Fruit fly (Drosophila melanogaster) whole organism, embryonic: Measurements from ENCODE around the gene sra.

Source experiments
- ATbp ChIP-seq: fragments of 200-800 bp; sonication (Bioruptor generic); optimal IDR thresholded peaks from 2 replicates; lab custom pipeline; 2017; ENCODE audit warnings: missing biosample characterization, mild to moderate bottlenecking, missing genetic modification characterization, missing genetic modification reagents
- Ada2b ChIP-seq: fragments of 200-800 bp; sonication (Bioruptor generic); IDR thresholded peaks from 2 replicates; pipeline ENCODE4 v1.3.6; 2022; ENCODE audit warnings: missing biosample characterization, missing genetic modification characterization
- CG10147 ChIP-seq: fragments of 200-800 bp; sonication (Bioruptor generic); optimal IDR thresholded peaks from 2 replicates; lab custom pipeline; 2019; ENCODE audit warnings: missing biosample characterization, mild to moderate bottlenecking, missing genetic modification characterization, moderate library complexity
- CG10366 ChIP-seq: fragments of 200-800 bp; sonication (Bioruptor generic); IDR thresholded peaks from 2 replicates; pipeline ENCODE4 v1.3.6; 2022; ENCODE audit warnings: missing biosample characterization, missing genetic modification characterization
- CG10654 ChIP-seq: fragments of 200-800 bp; sonication (Bioruptor generic); optimal IDR thresholded peaks from 2 replicates; lab custom pipeline; 2016; ENCODE audit warnings: missing biosample characterization, missing genetic modification characterization
- CG12391 ChIP-seq: fragments of 200-800 bp; sonication (Bioruptor generic); optimal IDR thresholded peaks from 3 replicates; lab custom pipeline; 2018; ENCODE audit warnings: missing biosample characterization, mild to moderate bottlenecking, missing genetic modification characterization, moderate library complexity
- CG13894 ChIP-seq: fragments of 200-800 bp; sonication (Bioruptor generic); optimal IDR thresholded peaks from 3 replicates; lab custom pipeline; 2018; ENCODE audit warnings: missing biosample characterization, mild to moderate bottlenecking, missing genetic modification characterization, moderate library complexity
- CG14050 ChIP-seq: fragments of 200-800 bp; sonication (Bioruptor generic); IDR thresholded peaks from 3 replicates; pipeline ENCODE4 v1.3.6; 2022; ENCODE audit warnings: missing biosample characterization, missing genetic modification characterization
- CG14441 ChIP-seq: fragments of 200-800 bp; sonication (Bioruptor generic); IDR thresholded peaks from 2 replicates; pipeline ENCODE4 v1.3.6; 2022; ENCODE audit warnings: missing biosample characterization, missing genetic modification characterization
- CG14965 ChIP-seq: fragments of 200-800 bp; sonication (Bioruptor generic); optimal IDR thresholded peaks from 2 replicates; lab custom pipeline; 2016; ENCODE audit warnings: missing biosample characterization, missing genetic modification characterization, borderline replicate concordance
- CG1529 ChIP-seq: fragments of 200-800 bp; sonication (Bioruptor generic); optimal IDR thresholded peaks from 3 replicates; lab custom pipeline; 2018; ENCODE audit warnings: missing biosample characterization, missing genetic modification characterization
- CG1832 ChIP-seq: fragments of 200-800 bp; sonication (Bioruptor generic); optimal IDR thresholded peaks from 2 replicates; lab custom pipeline; 2017; ENCODE audit warnings: missing biosample characterization, mild to moderate bottlenecking, missing genetic modification characterization, inconsistent platforms
- CG2116 ChIP-seq: fragments of 200-800 bp; sonication (Bioruptor generic); optimal IDR thresholded peaks from 3 replicates; lab custom pipeline; 2018; ENCODE audit warnings: missing biosample characterization, mild to moderate bottlenecking, missing genetic modification characterization
- CG30431 ChIP-seq: fragments of 200-800 bp; sonication (Bioruptor generic); optimal IDR thresholded peaks from 2 replicates; lab custom pipeline; 2017; ENCODE audit warnings: missing biosample characterization, missing genetic modification characterization
- CG31224 ChIP-seq: fragments of 200-800 bp; sonication (Bioruptor generic); IDR thresholded peaks from 2 replicates; pipeline ENCODE4 v1.3.6; 2022; ENCODE audit warnings: missing biosample characterization, missing genetic modification characterization
- CG34422 ChIP-seq: fragments of 200-800 bp; sonication (Bioruptor generic); IDR thresholded peaks from 3 replicates; pipeline ENCODE4 v1.3.6; 2022; ENCODE audit warnings: missing biosample characterization, missing genetic modification characterization
- CG6791 ChIP-seq: fragments of 200-800 bp; sonication (Bioruptor generic); IDR thresholded peaks from 3 replicates; pipeline ENCODE4 v1.3.6; 2022; ENCODE audit warnings: missing biosample characterization, missing genetic modification characterization; ENCODE audit not compliant: partially characterized antibody
- CG7271 ChIP-seq: fragments of 200-800 bp; sonication (Bioruptor generic); optimal IDR thresholded peaks from 2 replicates; lab custom pipeline; 2018; ENCODE audit warnings: missing biosample characterization, mild to moderate bottlenecking, missing genetic modification characterization, moderate library complexity
- CG7372 ChIP-seq: fragments of 200-800 bp; sonication (Bioruptor generic); IDR thresholded peaks from 2 replicates; pipeline ENCODE4 v1.3.6; 2022; ENCODE audit warnings: missing biosample characterization, missing genetic modification characterization
- CG7963 ChIP-seq: fragments of 200-800 bp; sonication (Bioruptor generic); IDR thresholded peaks from 3 replicates; pipeline ENCODE4 v1.3.6; 2022; ENCODE audit warnings: missing biosample characterization, missing genetic modification characterization; ENCODE audit not compliant: partially characterized antibody
- CG8089 ChIP-seq: fragments of 200-800 bp; sonication (Bioruptor generic); optimal IDR thresholded peaks from 3 replicates; lab custom pipeline; 2016; ENCODE audit warnings: missing biosample characterization, missing genetic modification characterization
- CG8924 ChIP-seq: fragments of 200-800 bp; optimal IDR thresholded peaks from 3 replicates; lab custom pipeline; 2019; ENCODE audit warnings: missing biosample characterization, mild to moderate bottlenecking, missing genetic modification characterization, moderate library complexity
- CrebB ChIP-seq: fragments of 200-800 bp; sonication (Bioruptor generic); optimal IDR thresholded peaks from 3 replicates; lab custom pipeline; 2018; ENCODE audit warnings: missing biosample characterization, mild to moderate bottlenecking, missing genetic modification characterization
- Dek ChIP-seq: fragments of 200-800 bp; sonication (Bioruptor generic); optimal IDR thresholded peaks from 3 replicates; lab custom pipeline; 2019; ENCODE audit warnings: missing biosample characterization, mild to moderate bottlenecking, missing genetic modification characterization, moderate library complexity
- Gug ChIP-seq: fragments of 200-800 bp; sonication (Bioruptor generic); IDR thresholded peaks from 4 replicates; pipeline ENCODE4 v1.3.6; 2022; ENCODE audit warnings: missing biosample characterization, missing genetic modification characterization
- HLH3B ChIP-seq: fragments of 200-800 bp; sonication (Bioruptor generic); IDR thresholded peaks from 2 replicates; pipeline ENCODE4 v1.3.6; 2022; ENCODE audit warnings: missing biosample characterization, missing genetic modification characterization
- Hr39 ChIP-seq: fragments of >200 bp; optimal IDR thresholded peaks from 2 replicates; lab custom pipeline; 2017
- Mes4 ChIP-seq: fragments of 200-800 bp; sonication (Bioruptor generic); optimal IDR thresholded peaks from 2 replicates; lab custom pipeline; 2016; ENCODE audit warnings: missing biosample characterization, missing genetic modification characterization
- Nf-YC ChIP-seq: fragments of 200-800 bp; optimal IDR thresholded peaks from 3 replicates; lab custom pipeline; 2019; ENCODE audit warnings: missing biosample characterization, mild to moderate bottlenecking, missing genetic modification characterization, moderate library complexity
- Oli ChIP-seq: fragments of 200-800 bp; sonication (Bioruptor generic); optimal IDR thresholded peaks from 2 replicates; lab custom pipeline; 2018; ENCODE audit warnings: missing biosample characterization, mild to moderate bottlenecking, missing genetic modification characterization, moderate library complexity
- Side ChIP-seq: fragments of 200-800 bp; sonication (Bioruptor generic); optimal IDR thresholded peaks from 2 replicates; lab custom pipeline; 2016; ENCODE audit warnings: missing biosample characterization, missing genetic modification characterization
- Tbp ChIP-seq: fragments of >200 bp; optimal IDR thresholded peaks from 2 replicates; lab custom pipeline; 2018; ENCODE audit warnings: missing biosample characterization, missing genetic modification characterization
- ab ChIP-seq: fragments of 200-800 bp; sonication (Bioruptor generic); optimal IDR thresholded peaks from 2 replicates; lab custom pipeline; 2016; ENCODE audit warnings: missing biosample characterization, missing genetic modification characterization
- ara ChIP-seq: fragments of 200-800 bp; sonication (Bioruptor generic); IDR thresholded peaks from 2 replicates; pipeline ENCODE4 v1.3.6; 2022; ENCODE audit warnings: missing biosample characterization, missing genetic modification characterization
- dmrt99B ChIP-seq: fragments of 200-800 bp; sonication (Bioruptor generic); optimal IDR thresholded peaks from 2 replicates; lab custom pipeline; 2018; ENCODE audit warnings: missing biosample characterization, mild to moderate bottlenecking, missing genetic modification characterization, moderate library complexity
- fd96Cb ChIP-seq: fragments of 200-800 bp; sonication (Bioruptor generic); optimal IDR thresholded peaks from 2 replicates; lab custom pipeline; 2018; ENCODE audit warnings: missing biosample characterization, mild to moderate bottlenecking, missing genetic modification characterization, moderate library complexity
- gfzf ChIP-seq: fragments of 200-800 bp; sonication (Bioruptor generic); optimal IDR thresholded peaks from 2 replicates; lab custom pipeline; 2016; ENCODE audit warnings: missing biosample characterization, mild to moderate bottlenecking, missing genetic modification characterization, moderate library complexity
- gt ChIP-seq: fragments of 200-800 bp; sonication (Bioruptor generic); IDR thresholded peaks from 2 replicates; pipeline ENCODE4 v1.3.6; 2022; ENCODE audit warnings: missing biosample characterization, missing genetic modification characterization
- kay ChIP-seq: fragments of 200-800 bp; sonication (Bioruptor generic); optimal IDR thresholded peaks from 2 replicates; lab custom pipeline; 2016; ENCODE audit warnings: missing biosample characterization, missing genetic modification characterization
- lola ChIP-seq, 3 experiments: fragments of >200 bp in 2 of 3; fragments of 200-800 bp in 1 of 3; sonication (Bioruptor generic) in 1 of 3; optimal IDR thresholded peaks; 2 replicates each; lab custom pipeline; 2017 to 2019; ENCODE audit warnings: missing biosample characterization in 3 of 3, missing genetic modification characterization in 3 of 3, mild to moderate bottlenecking in 1 of 3, moderate library complexity in 1 of 3
- nmo ChIP-seq: fragments of 200-800 bp; sonication (Bioruptor generic); optimal IDR thresholded peaks from 2 replicates; lab custom pipeline; 2018; ENCODE audit warnings: missing biosample characterization, mild to moderate bottlenecking, missing genetic modification characterization, moderate library complexity
- odd ChIP-seq: fragments of 200-800 bp; sonication (Bioruptor generic); optimal IDR thresholded peaks from 2 replicates; lab custom pipeline; 2017; ENCODE audit warnings: missing biosample characterization, mild to moderate bottlenecking, missing genetic modification characterization
- org-1 ChIP-seq: fragments of 200-800 bp; sonication (Bioruptor generic); optimal IDR thresholded peaks from 2 replicates; lab custom pipeline; 2017; ENCODE audit warnings: missing biosample characterization, missing genetic modification characterization
- pb ChIP-seq: fragments of 200-800 bp; sonication (Bioruptor generic); optimal IDR thresholded peaks from 3 replicates; lab custom pipeline; 2016; ENCODE audit warnings: missing biosample characterization, missing genetic modification characterization
- pho ChIP-seq: fragments of 200-800 bp; sonication (Bioruptor generic); optimal IDR thresholded peaks from 2 replicates; lab custom pipeline; 2016; ENCODE audit warnings: missing biosample characterization, missing genetic modification characterization
- sim ChIP-seq: fragments of 200-800 bp; sonication (Bioruptor generic); IDR thresholded peaks from 2 replicates; pipeline ENCODE4 v1.3.6; 2022; ENCODE audit warnings: missing biosample characterization, missing genetic modification characterization
- tio ChIP-seq: fragments of 200-800 bp; sonication (Bioruptor generic); optimal IDR thresholded peaks from 2 replicates; lab custom pipeline; 2017; ENCODE audit warnings: missing biosample characterization, missing genetic modification characterization, inconsistent platforms
- tna ChIP-seq: fragments of 200-800 bp; sonication (Bioruptor generic); IDR thresholded peaks from 2 replicates; pipeline ENCODE4 v1.3.6; 2022; ENCODE audit warnings: missing biosample characterization, missing genetic modification characterization; ENCODE audit not compliant: partially characterized antibody
- vfl ChIP-seq: fragments of 200-800 bp; sonication (Bioruptor generic); optimal IDR thresholded peaks from 2 replicates; lab custom pipeline; 2016; ENCODE audit warnings: missing biosample characterization, missing genetic modification characterization

sra gene

dm6 chr3R:16210808-16211578 is 24.2 kb downstream of the sra start (continued):
- TF ChIP-seq CG10147 (GFP tag; lab: Kevin White, UChicago) (peak; percentile 25), odd (GFP tag; lab: Kevin White, UChicago) (no peak), ara (GFP tag; lab: Robert Waterston, UW) (no peak), CG14050 (GFP tag; lab: Robert Waterston, UW) (no peak; the same call in 2 of the 3 replicates), CG30431 (GFP tag; lab: Kevin White, UChicago) (no peak), Gug (GFP tag; lab: Robert Waterston, UW) (no peak), Nf-YC (tag; lab: Kevin White, UChicago) (no peak), CG8089 (GFP tag; lab: Kevin White, UChicago) (no peak), CG1832 (GFP tag; lab: Kevin White, UChicago) (peak; percentile 4), tio (GFP tag; lab: Kevin White, UChicago) (no peak), HLH3B (GFP tag; lab: Robert Waterston, UW) (no peak), vfl (GFP tag; lab: Kevin White, UChicago) (no peak), pho (GFP tag; lab: Kevin White, UChicago) (no peak), tna (GFP tag; lab: Robert Waterston, UW) (0 out of 2 replicates have a peak, but pooled peaks have one; percentile 19), CG34422 (GFP tag; lab: Robert Waterston, UW) (no peak), kay (GFP tag; lab: Kevin White, UChicago) (no peak), CG7271 (tag; lab: Kevin White, UChicago) (no peak), Ada2b (GFP tag; lab: Robert Waterston, UW) (no peak), CG12391 (tag; lab: Kevin White, UChicago) (no peak), CG1529 (no peak), Dek (no peak), nmo (GFP tag; lab: Kevin White, UChicago) (no peak), CG10654 (GFP tag; lab: Kevin White, UChicago) (no peak), CG2116 (no peak), ATbp (GFP tag; lab: Kevin White, UChicago) (no peak), pb (GFP tag; lab: Kevin White, UChicago) (no peak), gfzf (GFP tag; lab: Kevin White, UChicago) (no peak), CG8924 (tag; lab: Kevin White, UChicago) (no peak), ab (GFP tag; lab: Kevin White, UChicago) (no peak), CG6791 (GFP tag; lab: Robert Waterston, UW) (0 out of 3 replicates have a peak, but pooled peaks have one; percentile 14), CG31224 (GFP tag; lab: Robert Waterston, UW) (peak; percentile 46; the same call in 1 of the 2 replicates), Mes4 (GFP tag; lab: Kevin White, UChicago) (no peak), Tbp (GFP tag; lab: Kevin White, UChicago) (no peak), Side (no peak), CG14965 (GFP tag; lab: Kevin White, UChicago) (no peak), CG10366 (GFP tag; lab: Robert Waterston, UW) (no peak), CG14441 (GFP tag; lab: Robert Waterston, UW) (0 out of 2 replicates have a peak, but pooled peaks have one; percentile 26), gt (GFP tag; lab: Robert Waterston, UW) (no peak), lola (GFP tag; optimal IDR thresholded peaks at IDR 0.05; lab: Kevin White, UChicago) (no peak), Oli (tag; lab: Kevin White, UChicago) (no peak), org-1 (GFP tag; lab: Kevin White, UChicago) (no peak), CG7372 (GFP tag; lab: Robert Waterston, UW) (no peak), dmrt99B (no peak), CG13894 (tag; lab: Kevin White, UChicago) (peak; percentile 78), sim (GFP tag; lab: Robert Waterston, UW) (no peak), CrebB (tag; lab: Kevin White, UChicago) (no peak), fd96Cb (tag; lab: Kevin White, UChicago) (no peak), CG7963 (GFP tag; lab: Robert Waterston, UW) (no peak), Hr39 (lab: Kevin White, UChicago) (no peak)
